Worm (Caenorhabditis elegans): ENCODE data around the gene josd-1.

DNA sequence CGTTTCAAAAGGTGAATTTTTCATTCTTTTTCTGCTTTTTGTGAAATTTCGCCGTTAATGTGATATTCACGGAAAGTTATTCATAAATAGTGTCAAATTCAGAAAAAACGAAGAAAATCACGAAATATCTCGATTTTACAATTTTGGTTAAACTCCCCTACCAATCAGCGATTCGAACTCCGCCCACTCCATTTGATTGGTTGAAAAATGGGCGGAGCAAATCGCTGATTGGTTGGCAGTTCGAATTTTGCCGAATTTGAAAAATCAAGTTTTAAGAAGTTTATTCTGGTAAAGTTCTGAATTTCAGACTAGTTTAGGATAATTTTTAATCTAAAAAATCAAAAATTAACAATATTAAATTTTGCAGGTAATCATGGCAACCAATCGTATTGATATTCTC, 28.2 kb downstream of the josd-1 start:
- no peak for TF ChIP-seq zip-4 (GFP tag; optimal IDR thresholded peaks at IDR 0.05)
- TF ChIP-seq sup-37 (GFP tag; optimal IDR thresholded peaks at IDR 0.05), result no peak
